Fruit fly (Drosophila melanogaster) whole organism, embryonic: Measurements from ENCODE around the gene CG31897.

Experiments
- Ada2b ChIP-seq: fragments of 200-800 bp; sonication (Bioruptor generic); IDR thresholded peaks from 2 replicates; pipeline ENCODE4 v1.3.6; 2022; ENCODE audit warnings: missing biosample characterization, missing genetic modification characterization
- Aef1 ChIP-seq: fragments of 200-800 bp; sonication (Bioruptor generic); IDR thresholded peaks from 3 replicates; pipeline ENCODE4 v1.3.6; 2022; ENCODE audit warnings: missing biosample characterization, missing genetic modification characterization
- Awh ChIP-seq: fragments of 200-800 bp; sonication (Bioruptor generic); IDR thresholded peaks from 2 replicates; pipeline ENCODE4, ENCODE4 v1.3.6; 2022; ENCODE audit warnings: missing biosample characterization, missing genetic modification characterization
- Bdp1 ChIP-seq: fragments of 200-800 bp; sonication (Bioruptor generic); optimal IDR thresholded peaks from 3 replicates; lab custom pipeline; 2016; ENCODE audit warnings: missing biosample characterization, missing genetic modification characterization
- BtbVII ChIP-seq: fragments of 200-800 bp; sonication (Bioruptor generic); optimal IDR thresholded peaks from 3 replicates; lab custom pipeline; 2017; ENCODE audit warnings: missing biosample characterization, mild to moderate bottlenecking, missing genetic modification characterization
- Bteb2 ChIP-seq: fragments of 200-800 bp; sonication (Bioruptor generic); optimal IDR thresholded peaks from 2 replicates; lab custom pipeline; 2016; ENCODE audit warnings: missing biosample characterization, missing genetic modification characterization
- CG1024 ChIP-seq: fragments of 200-800 bp; sonication (Bioruptor generic); IDR thresholded peaks from 2 replicates; pipeline ENCODE4 v1.3.6; 2022; ENCODE audit warnings: missing biosample characterization, missing genetic modification characterization
- CG10274 ChIP-seq: fragments of 200-800 bp; sonication (Bioruptor generic); optimal IDR thresholded peaks from 3 replicates; lab custom pipeline; 2017; ENCODE audit warnings: missing biosample characterization, mild to moderate bottlenecking, missing genetic modification characterization
- CG10979 ChIP-seq: fragments of 200-800 bp; sonication (Bioruptor generic); optimal IDR thresholded peaks from 2 replicates; lab custom pipeline; 2018; ENCODE audit warnings: missing biosample characterization, mild to moderate bottlenecking, missing genetic modification characterization, moderate library complexity
- CG11093 ChIP-seq: fragments of 200-800 bp; sonication (Bioruptor generic); IDR thresholded peaks from 3 replicates; pipeline ENCODE4 v1.3.6; 2022; ENCODE audit warnings: missing biosample characterization, missing genetic modification characterization
- CG11560 ChIP-seq: fragments of 200-800 bp; sonication (Bioruptor generic); IDR thresholded peaks from 3 replicates; pipeline ENCODE4 v1.3.6; 2022; ENCODE audit warnings: missing biosample characterization, missing genetic modification characterization
- CG12155 ChIP-seq: fragments of 200-800 bp; sonication (Bioruptor generic); optimal IDR thresholded peaks from 3 replicates; lab custom pipeline; 2016; ENCODE audit warnings: missing biosample characterization, missing genetic modification characterization
- CG12391 ChIP-seq: fragments of 200-800 bp; sonication (Bioruptor generic); optimal IDR thresholded peaks from 3 replicates; lab custom pipeline; 2018; ENCODE audit warnings: missing biosample characterization, mild to moderate bottlenecking, missing genetic modification characterization, moderate library complexity
- CG12942 ChIP-seq: fragments of 200-800 bp; sonication (Bioruptor generic); optimal IDR thresholded peaks from 3 replicates; lab custom pipeline; 2016; ENCODE audit warnings: missing biosample characterization, missing genetic modification characterization
- CG13287 ChIP-seq: fragments of 200-800 bp; sonication (Bioruptor generic); IDR thresholded peaks from 2 replicates; pipeline ENCODE4 v1.3.6; 2022; ENCODE audit warnings: missing biosample characterization, missing genetic modification characterization; ENCODE audit not compliant: partially characterized antibody
- CG17568 ChIP-seq: fragments of 200-800 bp; sonication (Bioruptor generic); optimal IDR thresholded peaks from 2 replicates; lab custom pipeline; 2018; ENCODE audit warnings: missing biosample characterization, mild to moderate bottlenecking, missing genetic modification characterization, moderate library complexity
- CG2678 ChIP-seq: fragments of 200-800 bp; sonication (Bioruptor generic); optimal IDR thresholded peaks from 3 replicates; lab custom pipeline; 2019; ENCODE audit warnings: missing biosample characterization, mild to moderate bottlenecking, missing genetic modification characterization, moderate library complexity
- CG2712 ChIP-seq: fragments of 200-800 bp; optimal IDR thresholded peaks from 3 replicates; lab custom pipeline; 2019; ENCODE audit warnings: missing biosample characterization, mild to moderate bottlenecking, missing genetic modification characterization, moderate library complexity
- CG31365 ChIP-seq: fragments of 200-800 bp; sonication (Bioruptor generic); optimal IDR thresholded peaks from 2 replicates; lab custom pipeline; 2018; ENCODE audit warnings: missing biosample characterization, mild to moderate bottlenecking, missing genetic modification characterization
- CG32767 ChIP-seq: fragments of 200-800 bp; sonication (Bioruptor generic); IDR thresholded peaks from 2 replicates; pipeline ENCODE4 v1.3.6; 2022; ENCODE audit warnings: missing biosample characterization, missing genetic modification characterization
- CG33213 ChIP-seq: fragments of 200-800 bp; sonication (Bioruptor generic); optimal IDR thresholded peaks from 3 replicates; lab custom pipeline; 2016; ENCODE audit warnings: missing biosample characterization, missing genetic modification characterization
- CG3407 ChIP-seq: fragments of 200-800 bp; sonication (Bioruptor generic); optimal IDR thresholded peaks from 2 replicates; lab custom pipeline; 2018; ENCODE audit warnings: missing biosample characterization, mild to moderate bottlenecking, missing genetic modification characterization
- CG6254 ChIP-seq: fragments of 200-800 bp; sonication (Bioruptor generic); optimal IDR thresholded peaks from 3 replicates; lab custom pipeline; 2017; ENCODE audit warnings: mild to moderate bottlenecking, missing biosample characterization, missing genetic modification reagents, missing genetic modification characterization
- CG6683 ChIP-seq: fragments of 200-800 bp; sonication (Bioruptor generic); optimal IDR thresholded peaks from 2 replicates; lab custom pipeline; 2017; ENCODE audit warnings: missing biosample characterization, mild to moderate bottlenecking, missing genetic modification characterization, missing genetic modification reagents
- CG8281 ChIP-seq: fragments of 200-800 bp; sonication (Bioruptor generic); optimal IDR thresholded peaks from 2 replicates; lab custom pipeline; 2018; ENCODE audit warnings: missing biosample characterization, mild to moderate bottlenecking, missing genetic modification characterization, moderate library complexity
- CG8944 ChIP-seq: fragments of 200-800 bp; sonication (Bioruptor generic); optimal IDR thresholded peaks from 3 replicates; lab custom pipeline; 2016; ENCODE audit warnings: missing biosample characterization, missing genetic modification characterization
- CG9215 ChIP-seq: fragments of 200-800 bp; sonication (Bioruptor generic); IDR thresholded peaks from 2 replicates; pipeline ENCODE4 v1.3.6; 2022; ENCODE audit warnings: missing biosample characterization, missing genetic modification characterization
- Fer2 ChIP-seq: fragments of 200-800 bp; sonication (Bioruptor generic); optimal IDR thresholded peaks from 2 replicates; lab custom pipeline; 2018; ENCODE audit warnings: missing biosample characterization, mild to moderate bottlenecking, missing genetic modification characterization, moderate library complexity
- Hmx ChIP-seq: fragments of 200-800 bp; sonication (Bioruptor generic); optimal IDR thresholded peaks from 2 replicates; lab custom pipeline; 2016; ENCODE audit warnings: missing biosample characterization, missing genetic modification characterization
- Hr3 ChIP-seq: fragments of 200-800 bp; sonication (Bioruptor generic); optimal IDR thresholded peaks from 3 replicates; lab custom pipeline; 2016; ENCODE audit warnings: missing biosample characterization, missing genetic modification characterization
- Hsf ChIP-seq: fragments of 200-800 bp; sonication (Bioruptor generic); optimal IDR thresholded peaks from 3 replicates; lab custom pipeline; 2016; ENCODE audit warnings: missing biosample characterization, missing genetic modification characterization
- MTF-1 ChIP-seq: fragments of 200-800 bp; sonication (Bioruptor generic); optimal IDR thresholded peaks from 2 replicates; lab custom pipeline; 2018; ENCODE audit warnings: missing biosample characterization, mild to moderate bottlenecking, missing genetic modification characterization, borderline replicate concordance
- Poxn ChIP-seq: fragments of 200-800 bp; sonication (Bioruptor generic); IDR thresholded peaks from 2 replicates; pipeline ENCODE4 v1.3.6; 2022; ENCODE audit warnings: missing biosample characterization, missing genetic modification characterization
- Side ChIP-seq: fragments of 200-800 bp; sonication (Bioruptor generic); optimal IDR thresholded peaks from 2 replicates; lab custom pipeline; 2016; ENCODE audit warnings: missing biosample characterization, missing genetic modification characterization
- Sry-β ChIP-seq: fragments of 200-800 bp; sonication (Bioruptor generic); optimal IDR thresholded peaks from 2 replicates; lab custom pipeline; 2018; ENCODE audit warnings: missing biosample characterization, mild to moderate bottlenecking, missing genetic modification characterization, moderate library complexity
- bcd ChIP-seq: fragments of 200-800 bp; sonication (Bioruptor generic); optimal IDR thresholded peaks from 2 replicates; lab custom pipeline; 2017; ENCODE audit warnings: missing biosample characterization, mild to moderate bottlenecking, missing genetic modification characterization
- btn ChIP-seq: fragments of 200-800 bp; sonication (Bioruptor generic); optimal IDR thresholded peaks from 2 replicates; lab custom pipeline; 2016; ENCODE audit warnings: missing biosample characterization, missing genetic modification characterization
- danr ChIP-seq: fragments of 200-800 bp; sonication (Bioruptor generic); IDR thresholded peaks from 2 replicates; pipeline ENCODE4 v1.3.6; 2022; ENCODE audit warnings: missing biosample characterization, missing genetic modification characterization
- disco-r ChIP-seq: fragments of 200-800 bp; sonication (Bioruptor generic); optimal IDR thresholded peaks from 2 replicates; lab custom pipeline; 2016; ENCODE audit warnings: missing biosample characterization, missing genetic modification characterization
- gcm2 ChIP-seq: fragments of 200-800 bp; sonication (Bioruptor generic); optimal IDR thresholded peaks from 2 replicates; lab custom pipeline; 2016; ENCODE audit warnings: missing biosample characterization, missing genetic modification characterization
- hb ChIP-seq: fragments of 200-800 bp; sonication (Bioruptor generic); IDR thresholded peaks from 3 replicates; pipeline ENCODE4 v1.3.6; 2022; ENCODE audit warnings: missing biosample characterization, missing genetic modification characterization; ENCODE audit not compliant: partially characterized antibody
- ken ChIP-seq: fragments of 200-800 bp; sonication (Bioruptor generic); IDR thresholded peaks from 3 replicates; pipeline ENCODE4 v1.3.6; 2022; ENCODE audit warnings: missing biosample characterization, missing genetic modification characterization
- kni ChIP-seq: fragments of 200-800 bp; sonication (Bioruptor generic); optimal IDR thresholded peaks from 3 replicates; lab custom pipeline; 2017; ENCODE audit warnings: mild to moderate bottlenecking, missing biosample characterization, missing genetic modification reagents, missing genetic modification characterization
- mirr ChIP-seq: fragments of 200-800 bp; sonication (Bioruptor generic); optimal IDR thresholded peaks from 3 replicates; lab custom pipeline; 2018; ENCODE audit warnings: missing biosample characterization, mild to moderate bottlenecking, missing genetic modification characterization
- pum ChIP-seq: fragments of 200-800 bp; sonication (Bioruptor generic); optimal IDR thresholded peaks from 2 replicates; lab custom pipeline; 2016; ENCODE audit warnings: missing biosample characterization, missing genetic modification characterization
- seq ChIP-seq: fragments of 200-800 bp; sonication (Bioruptor generic); IDR thresholded peaks from 2 replicates; pipeline ENCODE4 v1.3.6; 2022; ENCODE audit warnings: missing biosample characterization, missing genetic modification characterization
- slbo ChIP-seq: fragments of 200-800 bp; sonication (Bioruptor generic); IDR thresholded peaks from 2 replicates; pipeline ENCODE4 v1.3.6; 2022; ENCODE audit warnings: missing biosample characterization, missing genetic modification characterization
- tll ChIP-seq, 2 experiments: fragments of 200-800 bp in 1 of 2; fragments of >200 bp in 1 of 2; sonication (Bioruptor generic) in 1 of 2; optimal IDR thresholded peaks; 2 replicates each; lab custom pipeline; 2017 to 2019; ENCODE audit warnings: missing biosample characterization in 2 of 2, missing genetic modification characterization in 2 of 2, mild to moderate bottlenecking in 1 of 2, moderate library complexity in 1 of 2
- wor ChIP-seq: fragments of 200-800 bp; sonication (Bioruptor generic); IDR thresholded peaks from 2 replicates; pipeline ENCODE4 v1.3.6; 2022; ENCODE audit warnings: missing biosample characterization, missing genetic modification characterization
- zfh1 ChIP-seq: fragments of 200-800 bp; sonication (Bioruptor generic); IDR thresholded peaks from 3 replicates; pipeline ENCODE4 v1.3.6; 2022; ENCODE audit warnings: missing biosample characterization, missing genetic modification characterization

The CG31897 gene

DNA sequence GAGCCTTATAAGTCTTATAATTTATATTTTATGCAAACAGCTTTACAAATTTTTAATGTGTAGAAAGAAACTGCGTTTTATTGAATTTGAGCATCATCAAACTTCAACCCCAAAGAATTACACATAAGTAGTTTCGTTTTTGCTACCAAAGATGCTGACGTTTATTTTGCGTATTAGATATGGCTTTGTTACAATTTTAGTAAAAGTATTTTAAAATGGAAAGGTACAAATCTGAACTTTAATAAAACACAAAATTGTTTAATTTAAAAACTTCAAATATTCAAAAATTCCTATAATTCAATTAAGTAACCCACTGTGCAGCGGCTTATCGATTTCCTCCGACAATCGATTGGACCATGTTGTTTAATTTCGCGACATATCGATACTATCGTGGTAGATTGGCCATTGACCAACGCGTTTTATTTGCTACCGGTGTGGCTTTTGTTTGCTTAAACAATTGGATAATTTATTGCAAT, 21.9 kb downstream of the CG31897 start, which contains the start of gene prg (continued):
- peak; percentile 79 for TF ChIP-seq Hsf (GFP tag; lab: Kevin White, UChicago)
- peak; percentile 3 for TF ChIP-seq mirr (GFP tag; lab: Kevin White, UChicago)
- peak; percentile 3 for TF ChIP-seq CG3407 (GFP tag; lab: Kevin White, UChicago)
- peak; percentile 95 for TF ChIP-seq hb
- TF ChIP-seq CG32767 = peak; percentile 41; the same call in 1 of the 2 replicates
- peak; percentile 54 for TF ChIP-seq pum
- TF ChIP-seq CG10274 = no peak
- TF ChIP-seq Hmx (GFP tag; lab: Kevin White, UChicago) = peak; percentile 62
- TF ChIP-seq CG2678 (tag; lab: Kevin White, UChicago) = peak; percentile 77
- peak; percentile 1 for TF ChIP-seq CG12942 (GFP tag; lab: Kevin White, UChicago)
- TF ChIP-seq Awh = 0 out of 2 replicates have a peak, but pooled peaks have one; percentile 21
- peak; percentile 39 for TF ChIP-seq CG17568
- no peak for TF ChIP-seq CG11560 (tag; lab: Robert Waterston, UW)
- no peak for TF ChIP-seq MTF-1 (GFP tag; lab: Kevin White, UChicago)
- TF ChIP-seq ken (GFP tag; lab: Robert Waterston, UW) = peak; percentile 28; the same call in 1 of the 3 replicates
- TF ChIP-seq bcd (GFP tag; lab: Kevin White, UChicago) = peak; percentile 47
- peak; percentile 44 for TF ChIP-seq gcm2
- 0 out of 2 replicates have a peak, but pooled peaks have one; percentile 17 for TF ChIP-seq CG9215 (GFP tag; lab: Robert Waterston, UW)
- no peak for TF ChIP-seq Poxn (GFP tag; lab: Robert Waterston, UW)
- peak; percentile 66 for TF ChIP-seq slbo (GFP tag; lab: Robert Waterston, UW)
- TF ChIP-seq CG10979 (tag; lab: Kevin White, UChicago) = peak; percentile 67
- TF ChIP-seq CG33213 (GFP tag; lab: Kevin White, UChicago) = peak; percentile 46
- TF ChIP-seq CG6683 (GFP tag; lab: Kevin White, UChicago) = no peak
- TF ChIP-seq CG12155 (GFP tag; lab: Kevin White, UChicago) = peak; percentile 45
- TF ChIP-seq Ada2b (GFP tag; lab: Robert Waterston, UW) = peak; percentile 67
- no peak for TF ChIP-seq tll (GFP tag; optimal IDR thresholded peaks at IDR 0.05; lab: Kevin White, UChicago)
- TF ChIP-seq Fer2 (tag; lab: Kevin White, UChicago) = peak; percentile 24
- TF ChIP-seq Bteb2 (GFP tag; lab: Kevin White, UChicago) = peak; percentile 72
- peak; percentile 26 for TF ChIP-seq CG8281 (tag; lab: Kevin White, UChicago)
- TF ChIP-seq CG31365 = no peak
- no peak for TF ChIP-seq CG6254
- TF ChIP-seq Aef1 (GFP tag; lab: Robert Waterston, UW) = peak; percentile 47; the same call in 2 of the 3 replicates
- peak; percentile 16; the same call in 1 of the 3 replicates for TF ChIP-seq zfh1 (GFP tag; lab: Robert Waterston, UW)
- peak; percentile 76 for TF ChIP-seq CG12391 (tag; lab: Kevin White, UChicago)
- TF ChIP-seq CG11093 (GFP tag; lab: Robert Waterston, UW) = no peak
- peak; percentile 71 for TF ChIP-seq CG2712 (tag; lab: Kevin White, UChicago)
- no peak for TF ChIP-seq kni (GFP tag; lab: Kevin White, UChicago)
- TF ChIP-seq CG8944 (GFP tag; lab: Kevin White, UChicago) = peak; percentile 35
- peak; percentile 65 for TF ChIP-seq Side (GFP tag; lab: Kevin White, UChicago)
- TF ChIP-seq Sry-β (GFP tag; lab: Kevin White, UChicago) = no peak
- TF ChIP-seq btn (GFP tag; lab: Kevin White, UChicago) = no peak
- 0 out of 2 replicates have a peak, but pooled peaks have one; percentile 18 for TF ChIP-seq CG1024 (GFP tag; lab: Robert Waterston, UW)
- peak; percentile 55 for TF ChIP-seq BtbVII (GFP tag; lab: Kevin White, UChicago)
- no peak for TF ChIP-seq Bdp1 (GFP tag; lab: Kevin White, UChicago)
- TF ChIP-seq wor = no peak
- peak; percentile 38; the same call in 1 of the 2 replicates for TF ChIP-seq seq
- TF ChIP-seq disco-r (GFP tag; lab: Kevin White, UChicago) = no peak
- TF ChIP-seq danr (GFP tag; lab: Robert Waterston, UW) = no peak
- TF ChIP-seq CG13287 (GFP tag; lab: Robert Waterston, UW) = peak; percentile 98
- peak; percentile 58 for TF ChIP-seq Hr3 (GFP tag; lab: Kevin White, UChicago)
